Worm (Caenorhabditis elegans) whole organism, L4 larva: Measurements from ENCODE around the gene grd-5.

ENCODE experiments used
- F26F4.8 ChIP-seq: fragments of 200-800 bp; sonication (Bioruptor generic); conservative IDR thresholded peaks from 2 replicates; pipeline ENCODE4 v1.3.6; 2022; ENCODE audit warnings: missing genetic modification characterization, missing compliant biosample characterization
- ZK337.2 ChIP-seq: fragments of 200-800 bp; sonication (Bioruptor generic); IDR thresholded peaks from 2 replicates; pipeline ENCODE4 v1.3.6; 2022; ENCODE audit warnings: missing genetic modification reagents, missing genetic modification characterization, missing compliant biosample characterization
- daf-12 ChIP-seq: fragments of 150-350 bp; optimal IDR thresholded peaks from 2 replicates; lab custom pipeline; 2014; ENCODE audit warnings: missing biosample characterization, missing genetic modification reagents, missing genetic modification characterization
- dpl-1 ChIP-seq: fragments of 150-350 bp; optimal IDR thresholded peaks from 2 replicates; lab custom pipeline; 2014; ENCODE audit warnings: missing biosample characterization, missing genetic modification reagents, missing genetic modification characterization
- fos-1 ChIP-seq: fragments of 150-350 bp; optimal IDR thresholded peaks from 2 replicates; lab custom pipeline; 2014; ENCODE audit warnings: missing biosample characterization, missing genetic modification characterization
- lir-3 ChIP-seq: sonication (generic microtip); optimal IDR thresholded peaks from 2 replicates; lab custom pipeline; 2016; ENCODE audit warnings: mild to moderate bottlenecking, missing genetic modification characterization, missing compliant biosample characterization
- nhr-10 ChIP-seq: fragments of 150-350 bp; optimal IDR thresholded peaks from 2 replicates; lab custom pipeline; 2014; ENCODE audit warnings: missing biosample characterization, missing genetic modification characterization
- nhr-77 ChIP-seq: fragments of 150-350 bp; optimal IDR thresholded peaks from 2 replicates; lab custom pipeline; 2014; ENCODE audit warnings: missing biosample characterization, missing genetic modification characterization
- spr-1 ChIP-seq: sonication (generic microtip); optimal IDR thresholded peaks from 2 replicates; lab custom pipeline; 2016; ENCODE audit warnings: mild to moderate bottlenecking, missing genetic modification characterization, missing compliant biosample characterization

ce11 chrV:8665765-8666164 is 46.9 kb downstream of the grd-5 start, which contains the start of gene ZC190.4:
- no peak for TF ChIP-seq spr-1 (tag; lab: Kevin White, UChicago)
- no peak for TF ChIP-seq F26F4.8 (GFP tag; lab: Robert Waterston, UW)
- no peak for TF ChIP-seq lir-3
- TF ChIP-seq nhr-10 (tag; lab: Kevin White, UChicago), result no peak
- no peak for TF ChIP-seq ZK337.2
- no peak for TF ChIP-seq dpl-1 (GFP tag; lab: Kevin White, UChicago)
- TF ChIP-seq daf-12 (tag; lab: Kevin White, UChicago), result no peak
- no peak for TF ChIP-seq fos-1
- no peak for TF ChIP-seq nhr-77 (tag; lab: Kevin White, UChicago)
